Fruit fly (Drosophila melanogaster): ENCODE measurements around the gene CG31524.

- TF ChIP-seq CG10959 (GFP tag; IDR thresholded peaks at IDR 0.05): no peak
- no peak for TF ChIP-seq Scr (GFP tag; IDR thresholded peaks at IDR 0.05; ENCODE audit: partially characterized antibody)
- TF ChIP-seq Hr51 (GFP tag; optimal IDR thresholded peaks at IDR 0.05): no peak
- no peak for TF ChIP-seq Optix (GFP tag; IDR thresholded peaks at IDR 0.05)
- no peak for TF ChIP-seq CG12744 (GFP tag; optimal IDR thresholded peaks at IDR 0.05)
- no peak for TF ChIP-seq CG17359 (tag; optimal IDR thresholded peaks at IDR 0.05)
- no peak for TF ChIP-seq CG32532 (GFP tag; IDR thresholded peaks at IDR 0.05)
- no peak for TF ChIP-seq CG10543 (GFP tag; optimal IDR thresholded peaks at IDR 0.05)
- no peak for TF ChIP-seq Antp (GFP tag; optimal IDR thresholded peaks at IDR 0.05)
These were observed 24.4 kb downstream of the CG31524 start, which contains the start of gene PH4alphaSG2 for dm6 chr3R:30489797-30490196.

All from whole organism, embryonic.